Worm (Caenorhabditis elegans) whole organism, L1 larva: ENCODE results near the gene mpc-1.

Experiments
- C16A3.4 ChIP-seq: fragments of 150-350 bp; optimal IDR thresholded peaks from 2 replicates; lab custom pipeline; 2014; ENCODE audit warnings: missing biosample characterization, missing genetic modification characterization
- C34B4.2 ChIP-seq: sonication (generic microtip); optimal IDR thresholded peaks from 2 replicates; lab custom pipeline; 2017; ENCODE audit warnings: mild to moderate bottlenecking, missing genetic modification characterization, missing compliant biosample characterization
- aly-2 ChIP-seq: fragments of 150-350 bp; optimal IDR thresholded peaks from 2 replicates; lab custom pipeline; 2014; ENCODE audit warnings: missing biosample characterization, missing genetic modification characterization
- ceh-63 ChIP-seq: fragments of 200-800 bp; sonication (Bioruptor generic); optimal IDR thresholded peaks from 2 replicates; lab custom pipeline; 2018; ENCODE audit warnings: mild to moderate bottlenecking, missing genetic modification characterization, missing compliant biosample characterization
- ceh-8 ChIP-seq: fragments of 200-800 bp; sonication (Bioruptor generic); optimal IDR thresholded peaks from 2 replicates; lab custom pipeline; 2018; ENCODE audit warnings: mild to moderate bottlenecking, missing genetic modification characterization, moderate library complexity, missing compliant biosample characterization
- ceh-82 ChIP-seq, 3 experiments: fragments of 150-350 bp in 1 of 3; sonication (generic microtip) in 2 of 3; optimal IDR thresholded peaks; 2 replicates each; lab custom pipeline; 2014 to 2017; ENCODE audit warnings: missing biosample characterization in 3 of 3, missing genetic modification characterization in 3 of 3
- dpl-1 ChIP-seq, 3 experiments: fragments of 150-350 bp in 2 of 3; sonication (generic microtip) in 1 of 3; optimal IDR thresholded peaks; 2 replicates each; lab custom pipeline; 2014 to 2017; ENCODE audit warnings: missing biosample characterization in 3 of 3, missing genetic modification characterization in 3 of 3, missing genetic modification reagents in 3 of 3
- efl-1 ChIP-seq, 4 experiments: fragments of 150-350 bp; optimal IDR thresholded peaks in 3 of 4; peaks in 1 of 4; 1 replicate in 1 of 4; 2 replicates in 3 of 4; lab custom pipeline; 2014; ENCODE audit warnings: missing biosample characterization in 2 of 4, missing genetic modification characterization in 2 of 4, missing genetic modification reagents in 2 of 4
- egl-13 ChIP-seq: sonication (generic microtip); optimal IDR thresholded peaks from 2 replicates; lab custom pipeline; 2016; ENCODE audit warnings: missing genotype, missing genetic modification reagents, missing genetic modification characterization, missing compliant biosample characterization
- fkh-8 ChIP-seq: sonication (generic microtip); optimal IDR thresholded peaks from 2 replicates; lab custom pipeline; 2016; ENCODE audit warnings: mild to moderate bottlenecking, missing genetic modification characterization, missing compliant biosample characterization
- grh-1 ChIP-seq: fragments of 200-800 bp; sonication (Bioruptor generic); IDR thresholded peaks from 2 replicates; pipeline ENCODE4 v1.3.6; 2022; ENCODE audit warnings: missing genetic modification reagents, missing genetic modification characterization, missing compliant biosample characterization
- irx-1 ChIP-seq: sonication (generic microtip); optimal IDR thresholded peaks from 2 replicates; lab custom pipeline; 2016; ENCODE audit warnings: missing genetic modification characterization, missing compliant biosample characterization
- jun-1 ChIP-seq: fragments of 150-350 bp; optimal IDR thresholded peaks from 2 replicates; lab custom pipeline; 2014; ENCODE audit warnings: missing biosample characterization, missing genetic modification reagents, missing genetic modification characterization
- lin-13 ChIP-seq: fragments of 150-350 bp; optimal IDR thresholded peaks from 2 replicates; lab custom pipeline; 2014; ENCODE audit warnings: missing biosample characterization, missing genetic modification reagents, missing genetic modification characterization
- lin-14 ChIP-seq: fragments of 200-800 bp; sonication (Bioruptor generic); optimal IDR thresholded peaks from 2 replicates; lab custom pipeline; 2018; ENCODE audit warnings: mild to moderate bottlenecking, missing genetic modification characterization, moderate library complexity, missing compliant biosample characterization
- lin-39 ChIP-seq: fragments of 150-350 bp; optimal IDR thresholded peaks from 2 replicates; lab custom pipeline; 2014; ENCODE audit warnings: missing biosample characterization, missing genetic modification reagents, missing genetic modification characterization
- lsy-2 ChIP-seq, 2 experiments: fragments of 150-350 bp; optimal IDR thresholded peaks; 2 replicates each; lab custom pipeline; 2014; ENCODE audit warnings: missing biosample characterization in 2 of 2, missing genetic modification characterization in 2 of 2
- mab-9 ChIP-seq: fragments of 200-800 bp; sonication (Bioruptor generic); IDR thresholded peaks from 2 replicates; pipeline ENCODE4 v1.3.6; 2022; ENCODE audit warnings: missing genetic modification reagents, missing genetic modification characterization, missing compliant biosample characterization
- mdl-1 ChIP-seq, 2 experiments: fragments of 150-350 bp; optimal IDR thresholded peaks; 2 replicates each; lab custom pipeline; 2014 to 2017; ENCODE audit warnings: missing biosample characterization in 2 of 2, missing genetic modification characterization in 2 of 2, inconsistent platforms in 1 of 2
- mef-2 ChIP-seq: fragments of 150-350 bp; optimal IDR thresholded peaks from 2 replicates; lab custom pipeline; 2014; ENCODE audit warnings: missing biosample characterization, missing genetic modification characterization
- nhr-11 ChIP-seq: fragments of 150-350 bp; optimal IDR thresholded peaks from 2 replicates; lab custom pipeline; 2014; ENCODE audit warnings: missing biosample characterization, missing genetic modification characterization
- nhr-12 ChIP-seq: sonication (generic microtip); optimal IDR thresholded peaks from 2 replicates; lab custom pipeline; 2017; ENCODE audit warnings: missing biosample characterization, missing genetic modification characterization
- nhr-20 ChIP-seq: sonication (generic microtip); optimal IDR thresholded peaks from 2 replicates; lab custom pipeline; 2016; ENCODE audit warnings: mild to moderate bottlenecking, missing genetic modification characterization, missing compliant biosample characterization
- nhr-85 ChIP-seq: sonication (generic microtip); peaks from one replicate; lab custom pipeline; 2016; ENCODE audit warnings: missing genetic modification characterization, inconsistent platforms, missing compliant biosample characterization
- nhr-90 ChIP-seq: sonication (generic microtip); optimal IDR thresholded peaks from 2 replicates; lab custom pipeline; 2016; ENCODE audit warnings: mild to moderate bottlenecking, missing genetic modification characterization, missing compliant biosample characterization; ENCODE audit not compliant: poor library complexity
- pag-3 ChIP-seq: sonication (generic microtip); optimal IDR thresholded peaks from 2 replicates; lab custom pipeline; 2017; ENCODE audit warnings: missing genetic modification characterization, mild to moderate bottlenecking, missing compliant biosample characterization, antibody characterized with exemption, borderline replicate concordance; ENCODE audit not compliant: insufficient read depth
- pqm-1 ChIP-seq: sonication (generic microtip); optimal IDR thresholded peaks from 3 replicates; lab custom pipeline; 2017; ENCODE audit warnings: missing biosample characterization, missing genetic modification characterization
- rnt-1 ChIP-seq: sonication (generic microtip); optimal IDR thresholded peaks from 2 replicates; lab custom pipeline; 2016; ENCODE audit warnings: mild to moderate bottlenecking, missing genetic modification characterization, moderate library complexity, missing compliant biosample characterization
- snpc-4 ChIP-seq: fragments of 150-350 bp; optimal IDR thresholded peaks from 2 replicates; lab custom pipeline; 2014; ENCODE audit warnings: missing biosample characterization, missing genetic modification characterization
- snu-23 ChIP-seq: sonication (generic microtip); optimal IDR thresholded peaks from 2 replicates; lab custom pipeline; 2016; ENCODE audit warnings: missing genetic modification characterization, missing compliant biosample characterization
- sox-4 ChIP-seq: sonication (generic microtip); optimal IDR thresholded peaks from 2 replicates; lab custom pipeline; 2016; ENCODE audit warnings: missing genetic modification characterization, missing compliant biosample characterization
- swsn-7 ChIP-seq: sonication (generic microtip); optimal IDR thresholded peaks from 2 replicates; lab custom pipeline; 2016; ENCODE audit warnings: missing genetic modification characterization, missing compliant biosample characterization
- tlp-1 ChIP-seq: fragments of 150-350 bp; optimal IDR thresholded peaks from 2 replicates; lab custom pipeline; 2014; ENCODE audit warnings: missing biosample characterization, missing genetic modification characterization
- unc-130 ChIP-seq: fragments of 150-350 bp; optimal IDR thresholded peaks from 2 replicates; lab custom pipeline; 2017; ENCODE audit warnings: missing biosample characterization, missing genetic modification characterization, inconsistent platforms
- unc-30 ChIP-seq: sonication (generic microtip); optimal IDR thresholded peaks from 2 replicates; lab custom pipeline; 2017; ENCODE audit warnings: missing biosample characterization, missing genetic modification characterization
- unc-62 ChIP-seq: fragments of 150-350 bp; optimal IDR thresholded peaks from 2 replicates; lab custom pipeline; 2014; ENCODE audit warnings: missing biosample characterization, missing genetic modification reagents, missing genetic modification characterization
- vab-15 ChIP-seq: sonication (generic microtip); optimal IDR thresholded peaks from 2 replicates; lab custom pipeline; 2017; ENCODE audit warnings: missing genotype, mild to moderate bottlenecking, missing genetic modification characterization, missing compliant biosample characterization
- xbp-1 ChIP-seq: sonication (generic microtip); optimal IDR thresholded peaks from 2 replicates; lab custom pipeline; 2016; ENCODE audit warnings: missing genetic modification characterization, missing compliant biosample characterization
- zip-4 ChIP-seq: fragments of 200-800 bp; sonication (Bioruptor generic); optimal IDR thresholded peaks from 2 replicates; lab custom pipeline; 2018; ENCODE audit warnings: mild to moderate bottlenecking, missing genetic modification characterization, moderate library complexity, missing compliant biosample characterization
- ztf-11 ChIP-seq, 2 experiments: sonication (generic microtip); optimal IDR thresholded peaks; 2 replicates each; lab custom pipeline; 2016 to 2017; ENCODE audit warnings: missing genetic modification characterization in 2 of 2, missing biosample characterization in 1 of 2, missing compliant biosample characterization in 1 of 2
- ztf-4 ChIP-seq: fragments of 150-350 bp; optimal IDR thresholded peaks from 2 replicates; lab custom pipeline; 2014; ENCODE audit warnings: missing biosample characterization, missing genetic modification characterization

mpc-1 gene

ce11 chrIII:4380835-4381234 lies 32.4 kb upstream of the mpc-1 start (continued):
- TF ChIP-seq mdl-1 (tag; optimal IDR thresholded peaks at IDR 0.05; lab: Kevin White, UChicago) (no peak), lin-14 (GFP tag; lab: Kevin White, UChicago) (no peak), tlp-1 (tag; lab: Kevin White, UChicago) (no peak), rnt-1 (peak; percentile 42), snu-23 (GFP tag; lab: Kevin White, UChicago) (no peak), zip-4 (GFP tag; lab: Kevin White, UChicago) (no peak), lsy-2 (tag; optimal IDR thresholded peaks at IDR 0.05; lab: Kevin White, UChicago) (peak in 1 of 2 experiments; percentile 54), mab-9 (GFP tag; lab: Robert Waterston, UW) (no peak), mef-2 (no peak), ztf-4 (no peak), unc-62 (GFP tag; lab: Kevin White, UChicago) (no peak), unc-30 (no peak), irx-1 (tag; lab: Kevin White, UChicago) (no peak), lin-39 (no peak), ceh-82 (tag; optimal IDR thresholded peaks at IDR 0.05; lab: Kevin White, UChicago) (peak in 1 of 3 experiments; percentile 43), nhr-20 (tag; lab: Kevin White, UChicago) (no peak), egl-13 (tag; lab: Kevin White, UChicago) (no peak), ztf-11 (tag; optimal IDR thresholded peaks at IDR 0.05; lab: Kevin White, UChicago) (no peak), pag-3 (no peak), lin-13 (GFP tag; lab: Kevin White, UChicago) (no peak), nhr-11 (tag; lab: Kevin White, UChicago) (no peak), unc-130 (tag; lab: Kevin White, UChicago) (no peak), swsn-7 (tag; lab: Kevin White, UChicago) (peak; percentile 13), nhr-12 (tag; lab: Kevin White, UChicago) (no peak), efl-1 (optimal IDR thresholded peaks at IDR 0.05; lab: Kevin White, UChicago) (peak; percentile 51 to 53), efl-1 (GFP tag; optimal IDR thresholded peaks at IDR 0.05 in 1 of 2; lab: Kevin White, UChicago) (peak; percentile 52 to 90), dpl-1 (GFP tag; optimal IDR thresholded peaks at IDR 0.05; lab: Kevin White, UChicago) (peak in 1 of 3 experiments; percentile 43), snpc-4 (no peak), grh-1 (GFP tag; lab: Robert Waterston, UW) (no peak), C16A3.4 (tag; lab: Kevin White, UChicago) (no peak), ceh-63 (GFP tag; lab: Kevin White, UChicago) (no peak), vab-15 (no peak)

ce11 chrIII:4381343-4381742 lies 31.9 kb upstream of the mpc-1 start, which contains the start of gene pals-27:
pals-27 (plus strand) TSS chrIII:4381643.
- TF ChIP-seq fkh-8 (no peak), lin-39 (no peak), efl-1 (optimal IDR thresholded peaks at IDR 0.05; lab: Kevin White, UChicago) (no peak), efl-1 (GFP tag; optimal IDR thresholded peaks at IDR 0.05 in 1 of 2; lab: Kevin White, UChicago) (no peak), mef-2 (no peak), nhr-85 (tag; lab: Kevin White, UChicago) (no peak), xbp-1 (tag; lab: Kevin White, UChicago) (no peak), tlp-1 (tag; lab: Kevin White, UChicago) (no peak), C34B4.2 (no peak), ceh-8 (GFP tag; lab: Kevin White, UChicago) (no peak), C16A3.4 (tag; lab: Kevin White, UChicago) (no peak), aly-2 (tag; lab: Kevin White, UChicago) (no peak), nhr-90 (no peak), irx-1 (tag; lab: Kevin White, UChicago) (no peak), sox-4 (no peak), jun-1 (tag; lab: Kevin White, UChicago) (no peak), zip-4 (GFP tag; lab: Kevin White, UChicago) (no peak), egl-13 (tag; lab: Kevin White, UChicago) (no peak), pqm-1 (tag; lab: Kevin White, UChicago) (no peak)
